Worm (Caenorhabditis elegans) whole organism, L4 larva: ENCODE data around the gene cit-1.1.

Source experiments
- D1046.2 ChIP-seq: fragments of 200-800 bp; sonication (Bioruptor generic); IDR thresholded peaks from 2 replicates; pipeline ENCODE4 v1.3.6; 2022; ENCODE audit warnings: missing genetic modification characterization, missing compliant biosample characterization
- F26F4.8 ChIP-seq: fragments of 200-800 bp; sonication (Bioruptor generic); conservative IDR thresholded peaks from 2 replicates; pipeline ENCODE4 v1.3.6; 2022; ENCODE audit warnings: missing genetic modification characterization, missing compliant biosample characterization
- F44E2.7 ChIP-seq: fragments of 200-800 bp; sonication (Bioruptor generic); IDR thresholded peaks from 2 replicates; pipeline ENCODE4 v2.1.2; 2022; ENCODE audit warnings: missing genetic modification characterization, missing compliant biosample characterization
- T20F7.1 ChIP-seq: fragments of 200-800 bp; sonication (Bioruptor generic); optimal IDR thresholded peaks from 2 replicates; lab custom pipeline; 2018; ENCODE audit warnings: mild to moderate bottlenecking, missing genetic modification characterization, missing compliant biosample characterization
- Y105C5A.15 ChIP-seq: fragments of 200-800 bp; sonication (Bioruptor generic); IDR thresholded peaks from 2 replicates; pipeline ENCODE4 v1.3.6; 2022; ENCODE audit warnings: missing genetic modification characterization, missing compliant biosample characterization
- Y48G9A.11 ChIP-seq: fragments of 200-800 bp; sonication (Bioruptor generic); IDR thresholded peaks from 2 replicates; pipeline ENCODE4 v1.3.6; 2022; ENCODE audit warnings: missing genetic modification reagents, missing genetic modification characterization, missing compliant biosample characterization
- Y75B8A.6 ChIP-seq: fragments of 200-800 bp; sonication (Bioruptor generic); IDR thresholded peaks from 2 replicates; pipeline ENCODE4 v1.3.6; 2022; ENCODE audit warnings: missing genetic modification reagents, missing genetic modification characterization, missing compliant biosample characterization
- aha-1 ChIP-seq: fragments of 150-350 bp; peaks from one replicate; lab custom pipeline; 2014; ENCODE audit warnings: missing biosample characterization, missing genetic modification characterization
- ama-1 ChIP-seq: fragments of 150-350 bp; optimal IDR thresholded peaks from 2 replicates; lab custom pipeline; 2014; ENCODE audit warnings: inconsistent platforms, mixed read lengths
- ceh-44 ChIP-seq: fragments of 200-800 bp; sonication (Bioruptor generic); IDR thresholded peaks from 2 replicates; pipeline ENCODE4 v1.3.6; 2022; ENCODE audit warnings: missing genetic modification reagents, missing genetic modification characterization, missing compliant biosample characterization
- ceh-62 ChIP-seq: sonication (generic microtip); optimal IDR thresholded peaks from 2 replicates; lab custom pipeline; 2017; ENCODE audit warnings: missing biosample characterization, missing genetic modification characterization
- ceh-82 ChIP-seq: sonication (generic microtip); optimal IDR thresholded peaks from 2 replicates; lab custom pipeline; 2017; ENCODE audit warnings: missing biosample characterization, missing genetic modification characterization
- ces-1 ChIP-seq: fragments of 150-350 bp; sonication (generic microtip); optimal IDR thresholded peaks from 4 replicates; lab custom pipeline; 2014; ENCODE audit warnings: missing biosample characterization, missing genetic modification reagents, missing genetic modification characterization
- daf-12 ChIP-seq: fragments of 150-350 bp; optimal IDR thresholded peaks from 2 replicates; lab custom pipeline; 2014; ENCODE audit warnings: missing biosample characterization, missing genetic modification reagents, missing genetic modification characterization
- daf-8 ChIP-seq: fragments of 200-800 bp; sonication (Bioruptor generic); IDR thresholded peaks from 2 replicates; pipeline ENCODE4 v1.3.6; 2022; ENCODE audit warnings: missing genetic modification characterization, missing compliant biosample characterization
- dmd-8 ChIP-seq: fragments of 200-800 bp; sonication (Bioruptor generic); IDR thresholded peaks from 2 replicates; pipeline ENCODE4 v1.3.6; 2022; ENCODE audit warnings: missing genetic modification characterization, missing compliant biosample characterization
- duxl-1 ChIP-seq: sonication (generic microtip); optimal IDR thresholded peaks from 2 replicates; lab custom pipeline; 2016; ENCODE audit warnings: mild to moderate bottlenecking, missing genetic modification characterization, moderate library complexity, missing compliant biosample characterization; ENCODE audit not compliant: poor library complexity
- dve-1 ChIP-seq: sonication (generic microtip); optimal IDR thresholded peaks from 2 replicates; lab custom pipeline; 2017; ENCODE audit warnings: antibody characterized with exemption, mild to moderate bottlenecking, missing genetic modification characterization, missing compliant biosample characterization; ENCODE audit not compliant: insufficient read depth
- egl-27 ChIP-seq: sonication (generic microtip); optimal IDR thresholded peaks from 3 replicates; lab custom pipeline; 2017; ENCODE audit warnings: missing biosample characterization, missing genetic modification reagents, missing genetic modification characterization
- egl-43 ChIP-seq: fragments of 200-800 bp; sonication (Bioruptor generic); IDR thresholded peaks from 2 replicates; pipeline ENCODE4 v1.3.6; 2022; ENCODE audit warnings: missing genetic modification reagents, missing genetic modification characterization, missing compliant biosample characterization
- fkh-10 ChIP-seq: fragments of 150-350 bp; optimal IDR thresholded peaks from 2 replicates; lab custom pipeline; 2014; ENCODE audit warnings: missing biosample characterization, missing genetic modification reagents, missing genetic modification characterization
- fos-1 ChIP-seq: fragments of 150-350 bp; optimal IDR thresholded peaks from 2 replicates; lab custom pipeline; 2014; ENCODE audit warnings: missing biosample characterization, missing genetic modification characterization
- hlh-11 ChIP-seq: fragments of 200-800 bp; sonication (Bioruptor generic); optimal IDR thresholded peaks from 2 replicates; lab custom pipeline; 2018; ENCODE audit warnings: mild to moderate bottlenecking, missing genetic modification characterization, missing compliant biosample characterization
- hlh-30 ChIP-seq: sonication (generic microtip); optimal IDR thresholded peaks from 2 replicates; lab custom pipeline; 2017; ENCODE audit warnings: antibody characterized with exemption, mild to moderate bottlenecking, missing genetic modification characterization, missing compliant biosample characterization; ENCODE audit not compliant: insufficient read depth
- hmg-1.1 ChIP-seq: fragments of 200-800 bp; sonication (Bioruptor generic); IDR thresholded peaks from 2 replicates; pipeline ENCODE4 v1.3.6; 2022; ENCODE audit warnings: missing genetic modification reagents, missing genetic modification characterization, missing compliant biosample characterization
- lin-1 ChIP-seq: fragments of 200-800 bp; sonication (Bioruptor generic); IDR thresholded peaks from 2 replicates; pipeline ENCODE4 v1.3.6; 2022; ENCODE audit warnings: missing genetic modification reagents, missing genetic modification characterization, missing compliant biosample characterization
- lin-15B ChIP-seq: fragments of 150-350 bp; sonication (generic microtip); optimal IDR thresholded peaks from 3 replicates; lab custom pipeline; 2014; ENCODE audit warnings: missing biosample characterization, missing genetic modification characterization
- lin-38 ChIP-seq: fragments of 200-800 bp; sonication (Bioruptor generic); IDR thresholded peaks from 2 replicates; pipeline ENCODE4 v1.3.6; 2022; ENCODE audit warnings: missing genetic modification reagents, missing genetic modification characterization, missing compliant biosample characterization
- lsy-2 ChIP-seq, 2 experiments: fragments of 150-350 bp in 1 of 2; sonication (generic microtip) in 1 of 2; optimal IDR thresholded peaks; 2 replicates each; lab custom pipeline; 2014 to 2017; ENCODE audit warnings: missing biosample characterization in 2 of 2, missing genetic modification characterization in 2 of 2
- madf-5 ChIP-seq, 2 experiments: fragments of 200-800 bp; sonication (Bioruptor generic); IDR thresholded peaks; 2 replicates each; pipeline ENCODE4 v1.3.6; 2022; ENCODE audit warnings: missing compliant biosample characterization in 2 of 2, missing genetic modification characterization in 2 of 2
- madf-9 ChIP-seq: fragments of 200-800 bp; sonication (Bioruptor generic); conservative IDR thresholded peaks from 2 replicates; pipeline ENCODE4 v1.3.6; 2022; ENCODE audit warnings: missing genetic modification reagents, missing genetic modification characterization, missing compliant biosample characterization
- mdl-1 ChIP-seq, 2 experiments: fragments of 150-350 bp in 1 of 2; sonication (generic microtip) in 1 of 2; optimal IDR thresholded peaks; 2 replicates each; lab custom pipeline; 2014 to 2017; ENCODE audit warnings: missing biosample characterization in 2 of 2, missing genetic modification characterization in 2 of 2
- mxl-2 ChIP-seq: fragments of 200-800 bp; sonication (Bioruptor generic); conservative IDR thresholded peaks from 2 replicates; pipeline ENCODE4 v1.3.6; 2022; ENCODE audit warnings: missing genetic modification reagents, missing genetic modification characterization, missing compliant biosample characterization
- nhr-10 ChIP-seq: fragments of 150-350 bp; optimal IDR thresholded peaks from 2 replicates; lab custom pipeline; 2014; ENCODE audit warnings: missing biosample characterization, missing genetic modification characterization
- nhr-111 ChIP-seq: fragments of 200-800 bp; sonication (Bioruptor generic); optimal IDR thresholded peaks from 2 replicates; lab custom pipeline; 2018; ENCODE audit warnings: mild to moderate bottlenecking, missing genetic modification characterization, missing compliant biosample characterization
- nhr-237 ChIP-seq: sonication (generic microtip); optimal IDR thresholded peaks from 2 replicates; lab custom pipeline; 2017; ENCODE audit warnings: missing biosample characterization, missing genetic modification characterization
- nhr-28 ChIP-seq: fragments of 150-350 bp; optimal IDR thresholded peaks from 2 replicates; lab custom pipeline; 2014; ENCODE audit warnings: missing biosample characterization, missing genetic modification characterization
- nhr-42 ChIP-seq: fragments of 200-800 bp; sonication (Bioruptor generic); IDR thresholded peaks from 2 replicates; pipeline ENCODE4 v1.3.6; 2022; ENCODE audit warnings: missing genetic modification characterization, missing compliant biosample characterization
- nhr-76 ChIP-seq: fragments of 150-350 bp; optimal IDR thresholded peaks from 2 replicates; lab custom pipeline; 2014; ENCODE audit warnings: missing biosample characterization, missing genetic modification characterization
- pha-4 ChIP-seq, 2 experiments: fragments of 150-350 bp in 1 of 2; fragments of 200-800 bp in 1 of 2; sonication (Bioruptor generic) in 1 of 2; IDR thresholded peaks in 1 of 2; optimal IDR thresholded peaks in 1 of 2; 2 replicates each; pipeline versions ENCODE4 v1.3.6 to Lab custom; 2014 to 2022; ENCODE audit warnings: missing genetic modification characterization in 2 of 2, missing genetic modification reagents in 2 of 2, missing biosample characterization in 1 of 2, missing compliant biosample characterization in 1 of 2
- sdz-12 ChIP-seq: fragments of 200-800 bp; sonication (Bioruptor generic); optimal IDR thresholded peaks from 2 replicates; lab custom pipeline; 2018; ENCODE audit warnings: mild to moderate bottlenecking, missing genetic modification characterization, missing compliant biosample characterization
- spr-3 ChIP-seq: fragments of 200-800 bp; sonication (Bioruptor generic); optimal IDR thresholded peaks from 2 replicates; lab custom pipeline; 2018; ENCODE audit warnings: mild to moderate bottlenecking, missing genetic modification characterization, missing compliant biosample characterization
- tag-97 ChIP-seq: fragments of 200-800 bp; sonication (Bioruptor generic); IDR thresholded peaks from 2 replicates; pipeline ENCODE4 v1.3.6; 2022; ENCODE audit warnings: missing genetic modification characterization, missing compliant biosample characterization
- tra-1 ChIP-seq: fragments of 200-800 bp; sonication (Bioruptor generic); IDR thresholded peaks from 2 replicates; pipeline ENCODE4 v1.3.6; 2022; ENCODE audit warnings: missing genetic modification reagents, missing genetic modification characterization, missing compliant biosample characterization
- unc-130 ChIP-seq: sonication (generic microtip); optimal IDR thresholded peaks from 2 replicates; lab custom pipeline; 2016; ENCODE audit warnings: missing genetic modification reagents, missing genetic modification characterization, missing compliant biosample characterization
- unc-39 ChIP-seq: sonication (generic microtip); optimal IDR thresholded peaks from 2 replicates; lab custom pipeline; 2017; ENCODE audit warnings: missing biosample characterization, missing genetic modification characterization
- unc-62 ChIP-seq, 3 experiments: fragments of 150-350 bp in 1 of 3; sonication (generic microtip); optimal IDR thresholded peaks in 2 of 3; peaks in 1 of 3; 1 replicate in 1 of 3; 2 replicates in 2 of 3; lab custom pipeline; 2014 to 2017; ENCODE audit warnings: missing biosample characterization in 3 of 3, missing genetic modification characterization in 3 of 3, missing genetic modification reagents in 3 of 3, missing genotype in 1 of 3
- vab-7 ChIP-seq: fragments of 200-800 bp; sonication (Bioruptor generic); IDR thresholded peaks from 2 replicates; pipeline ENCODE4 v1.3.6; 2022; ENCODE audit warnings: missing genetic modification reagents, missing genetic modification characterization, missing compliant biosample characterization
- zag-1 ChIP-seq: fragments of 150-350 bp; optimal IDR thresholded peaks from 2 replicates; lab custom pipeline; 2014; ENCODE audit warnings: missing biosample characterization, missing genetic modification characterization
- zip-11 ChIP-seq: fragments of 200-800 bp; sonication (Bioruptor generic); IDR thresholded peaks from 2 replicates; pipeline ENCODE4 v1.3.6; 2022; ENCODE audit warnings: missing genetic modification characterization, missing compliant biosample characterization
- ztf-7 ChIP-seq: fragments of 150-350 bp; optimal IDR thresholded peaks from 2 replicates; lab custom pipeline; 2014; ENCODE audit warnings: missing biosample characterization, missing genetic modification characterization

Gene cit-1.1

ce11 chrIII:7977224-7977623, 32.4 kb downstream of the cit-1.1 start (continued):
- TF ChIP-seq lin-1 (GFP tag; lab: Robert Waterston, UW) (no peak), vab-7 (GFP tag; lab: Robert Waterston, UW) (0 out of 2 replicates have a peak, but pooled peaks have one; percentile 23), ceh-62 (tag; lab: Kevin White, UChicago) (no peak), egl-43 (GFP tag; lab: Robert Waterston, UW) (peak; percentile 51; the same call in 1 of the 2 replicates), T20F7.1 (GFP tag; lab: Kevin White, UChicago) (no peak), ces-1 (GFP tag; lab: Kevin White, UChicago) (no peak), ceh-44 (GFP tag; lab: Robert Waterston, UW) (no peak), daf-12 (tag; lab: Kevin White, UChicago) (no peak), pha-4 (GFP tag; IDR thresholded peaks at IDR 0.05; lab: Robert Waterston, UW) (no peak), pha-4 (tag; optimal IDR thresholded peaks at IDR 0.05; lab: Kevin White, UChicago) (no peak), tra-1 (no peak), hlh-11 (tag; lab: Kevin White, UChicago) (peak; percentile 39), ama-1 (lab: Kevin White, UChicago) (peak; percentile 89), mdl-1 (tag; optimal IDR thresholded peaks at IDR 0.05; lab: Kevin White, UChicago) (no peak), lin-38 (GFP tag; lab: Robert Waterston, UW) (peak; percentile 44; the same call in 1 of the 2 replicates), unc-62 (GFP tag; optimal IDR thresholded peaks at IDR 0.05 in 1 of 2; lab: Kevin White, UChicago) (no peak), unc-62 (tag; optimal IDR thresholded peaks at IDR 0.05; lab: Kevin White, UChicago) (no peak), ceh-82 (no peak), zip-11 (GFP tag; lab: Robert Waterston, UW) (no peak), fkh-10 (GFP tag; lab: Kevin White, UChicago) (no peak), hmg-1.1 (no peak), zag-1 (tag; lab: Kevin White, UChicago) (no peak), egl-27 (tag; lab: Kevin White, UChicago) (no peak), madf-5 (GFP tag; IDR thresholded peaks at IDR 0.05; lab: Robert Waterston, UW) (no peak), dve-1 (tag; lab: Kevin White, UChicago) (peak; percentile 19), lin-15B (tag; lab: Kevin White, UChicago) (no peak), nhr-237 (tag; lab: Kevin White, UChicago) (no peak), D1046.2 (no peak), dmd-8 (GFP tag; lab: Robert Waterston, UW) (0 out of 2 replicates have a peak, but pooled peaks have one; percentile 39), aha-1 (tag; lab: Kevin White, UChicago) (no peak), Y105C5A.15 (no peak), nhr-111 (no peak), nhr-10 (tag; lab: Kevin White, UChicago) (no peak), unc-130 (GFP tag; lab: Kevin White, UChicago) (no peak), ztf-7 (tag; lab: Kevin White, UChicago) (no peak), Y75B8A.6 (0 out of 2 replicates have a peak, but pooled peaks have one; percentile 53), F26F4.8 (no peak), hlh-30 (tag; lab: Kevin White, UChicago) (no peak), daf-8 (GFP tag; lab: Robert Waterston, UW) (no peak), tag-97 (GFP tag; lab: Robert Waterston, UW) (no peak), nhr-28 (tag; lab: Kevin White, UChicago) (no peak), duxl-1 (peak; percentile 83), lsy-2 (tag; optimal IDR thresholded peaks at IDR 0.05; lab: Kevin White, UChicago) (peak; percentile 25 to 63), nhr-76 (tag; lab: Kevin White, UChicago) (no peak), madf-9 (GFP tag; lab: Robert Waterston, UW) (no peak), mxl-2 (GFP tag; lab: Robert Waterston, UW) (no peak), Y48G9A.11 (no peak), fos-1 (tag; lab: Kevin White, UChicago) (no peak), spr-3 (GFP tag; lab: Kevin White, UChicago) (no peak), unc-39 (no peak), F44E2.7 (GFP tag; lab: Robert Waterston, UW) (no peak), sdz-12 (GFP tag; lab: Kevin White, UChicago) (peak; percentile 18), nhr-42 (GFP tag; lab: Robert Waterston, UW) (peak; percentile 67; the same call in 1 of the 2 replicates)
